Fruit fly (Drosophila melanogaster) whole organism, embryonic: ENCODE results near the gene CG5043.
A peak's percentile ranks its signal among the peaks of the same experiment; 100 is the strongest.

Experiments
- CG13123 ChIP-seq: fragments of 200-800 bp; sonication (Bioruptor generic); optimal IDR thresholded peaks from 2 replicates; lab custom pipeline; 2016; ENCODE audit warnings: missing biosample characterization, missing genetic modification characterization
- CG32532 ChIP-seq: fragments of 200-800 bp; sonication (Bioruptor generic); IDR thresholded peaks from 2 replicates; pipeline ENCODE4 v1.3.6; 2022; ENCODE audit warnings: missing biosample characterization, missing genetic modification characterization
- CG6272 ChIP-seq: fragments of 200-800 bp; sonication (Bioruptor generic); IDR thresholded peaks from 2 replicates; pipeline ENCODE4 v1.3.6; 2022; ENCODE audit warnings: missing biosample characterization, missing genetic modification characterization
- Hey ChIP-seq: fragments of 200-800 bp; sonication (Bioruptor generic); optimal IDR thresholded peaks from 3 replicates; lab custom pipeline; 2018; ENCODE audit warnings: missing biosample characterization, mild to moderate bottlenecking, missing genetic modification characterization
- ab ChIP-seq: fragments of 200-800 bp; sonication (Bioruptor generic); optimal IDR thresholded peaks from 2 replicates; lab custom pipeline; 2016; ENCODE audit warnings: missing biosample characterization, missing genetic modification characterization
- gt ChIP-seq: fragments of 200-800 bp; sonication (Bioruptor generic); IDR thresholded peaks from 2 replicates; pipeline ENCODE4 v1.3.6; 2022; ENCODE audit warnings: missing biosample characterization, missing genetic modification characterization
- schlank ChIP-seq: fragments of 200-800 bp; sonication (Bioruptor generic); optimal IDR thresholded peaks from 2 replicates; lab custom pipeline; 2018; ENCODE audit warnings: missing biosample characterization, mild to moderate bottlenecking, missing genetic modification characterization

DNA sequence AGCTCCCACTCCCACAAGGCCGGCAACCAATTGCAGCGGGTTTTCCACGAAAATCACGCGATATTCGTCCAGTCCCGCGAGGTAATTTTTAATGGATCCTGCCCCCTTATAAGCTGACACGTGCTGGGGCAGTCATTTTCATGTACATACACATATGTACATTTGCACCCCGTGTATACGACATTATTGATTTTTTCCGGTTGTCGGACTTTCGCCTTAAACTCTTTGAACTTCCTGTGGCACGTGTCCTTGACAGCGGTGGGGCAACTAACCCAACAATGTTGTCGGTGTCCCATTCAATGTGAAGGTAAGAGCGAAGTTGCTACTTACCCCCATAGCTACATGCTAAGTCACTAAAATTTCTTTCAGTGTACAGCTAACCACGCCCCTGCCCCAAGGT, 18.4 kb downstream of the CG5043 start:
- no peak for TF ChIP-seq CG6272 (GFP tag; lab: Robert Waterston, UW)
- no peak for TF ChIP-seq gt
- peak; percentile 92 for TF ChIP-seq Hey
- no peak for TF ChIP-seq schlank (tag; lab: Kevin White, UChicago)
- no peak for TF ChIP-seq CG13123 (GFP tag; lab: Kevin White, UChicago)
- TF ChIP-seq ab (GFP tag; lab: Kevin White, UChicago), result no peak
- no peak for TF ChIP-seq CG32532
